Worm (Caenorhabditis elegans) whole organism, late embryonic: ENCODE results near the gene lips-11.

Source experiments
- K02D7.2 ChIP-seq: sonication (generic microtip); optimal IDR thresholded peaks from 2 replicates; lab custom pipeline; 2017; ENCODE audit warnings: mild to moderate bottlenecking, missing genetic modification characterization, missing compliant biosample characterization
- K09A11.1 ChIP-seq: sonication (generic microtip); optimal IDR thresholded peaks from 2 replicates; lab custom pipeline; 2017; ENCODE audit warnings: antibody characterized with exemption, mild to moderate bottlenecking, missing genetic modification characterization, missing compliant biosample characterization; ENCODE audit not compliant: insufficient read depth
- Y22D7AL.16 ChIP-seq: sonication (generic microtip); optimal IDR thresholded peaks from 2 replicates; lab custom pipeline; 2016; ENCODE audit warnings: missing genetic modification characterization, missing compliant biosample characterization
- ama-1 ChIP-seq: fragments of 150-350 bp; optimal IDR thresholded peaks from 2 replicates; lab custom pipeline; 2014
- ceh-14 ChIP-seq: sonication (generic microtip); optimal IDR thresholded peaks from 2 replicates; lab custom pipeline; 2016; ENCODE audit warnings: missing genotype, missing genetic modification characterization, missing compliant biosample characterization
- ceh-18 ChIP-seq: sonication (generic microtip); optimal IDR thresholded peaks from 2 replicates; lab custom pipeline; 2016; ENCODE audit warnings: missing genetic modification characterization, missing compliant biosample characterization
- ceh-2 ChIP-seq: sonication (generic microtip); optimal IDR thresholded peaks from 2 replicates; lab custom pipeline; 2016; ENCODE audit warnings: missing genotype, missing genetic modification characterization, missing compliant biosample characterization
- ceh-22 ChIP-seq: sonication (generic microtip); optimal IDR thresholded peaks from 2 replicates; lab custom pipeline; 2017; ENCODE audit warnings: missing biosample characterization, missing genetic modification characterization
- ceh-34 ChIP-seq: sonication (generic microtip); optimal IDR thresholded peaks from 2 replicates; lab custom pipeline; 2016; ENCODE audit warnings: mild to moderate bottlenecking, missing genetic modification characterization, missing compliant biosample characterization
- ceh-45 ChIP-seq: fragments of 200-800 bp; sonication (Bioruptor generic); IDR thresholded peaks from 2 replicates; pipeline ENCODE4 v1.3.6; 2022; ENCODE audit warnings: missing genetic modification reagents, missing genetic modification characterization, missing compliant biosample characterization
- ceh-6 ChIP-seq: fragments of 200-800 bp; sonication (Bioruptor generic); optimal IDR thresholded peaks from 2 replicates; lab custom pipeline; 2018; ENCODE audit warnings: mild to moderate bottlenecking, missing genetic modification characterization, missing compliant biosample characterization
- dmd-4 ChIP-seq: sonication (generic microtip); optimal IDR thresholded peaks from 2 replicates; lab custom pipeline; 2016; ENCODE audit warnings: borderline replicate concordance, missing genetic modification characterization, missing compliant biosample characterization
- ets-4 ChIP-seq: sonication (generic microtip); optimal IDR thresholded peaks from 2 replicates; lab custom pipeline; 2016; ENCODE audit warnings: missing genetic modification characterization, missing compliant biosample characterization
- eyg-1 ChIP-seq: sonication (generic microtip); optimal IDR thresholded peaks from 2 replicates; lab custom pipeline; 2016; ENCODE audit warnings: missing genotype, missing genetic modification characterization, missing compliant biosample characterization
- hlh-30 ChIP-seq: sonication (generic microtip); optimal IDR thresholded peaks from 2 replicates; lab custom pipeline; 2017; ENCODE audit warnings: antibody characterized with exemption, missing genetic modification characterization, missing compliant biosample characterization; ENCODE audit not compliant: insufficient read depth
- lin-11 ChIP-seq: fragments of 200-800 bp; sonication (Bioruptor generic); optimal IDR thresholded peaks from 2 replicates; lab custom pipeline; 2018; ENCODE audit warnings: mild to moderate bottlenecking, missing genetic modification characterization, missing compliant biosample characterization
- madf-2 ChIP-seq: sonication (generic microtip); optimal IDR thresholded peaks from 2 replicates; lab custom pipeline; 2017; ENCODE audit warnings: missing genetic modification characterization, missing compliant biosample characterization
- nfya-1 ChIP-seq: sonication (generic microtip); optimal IDR thresholded peaks from 2 replicates; lab custom pipeline; 2017; ENCODE audit warnings: missing genetic modification characterization, mild to moderate bottlenecking, missing compliant biosample characterization, antibody characterized with exemption, moderate library complexity
- nhr-232 ChIP-seq: sonication (generic microtip); optimal IDR thresholded peaks from 2 replicates; lab custom pipeline; 2016; ENCODE audit warnings: missing genetic modification characterization, missing compliant biosample characterization
- odd-2 ChIP-seq: sonication (generic microtip); optimal IDR thresholded peaks from 2 replicates; lab custom pipeline; 2017; ENCODE audit warnings: antibody characterized with exemption, mild to moderate bottlenecking, missing genetic modification characterization, missing compliant biosample characterization
- pha-4 ChIP-seq: fragments of 150-350 bp; optimal IDR thresholded peaks from 2 replicates; lab custom pipeline; 2018; ENCODE audit warnings: missing biosample characterization, missing genetic modification reagents, missing genetic modification characterization
- pros-1 ChIP-seq: fragments of 150-350 bp; optimal IDR thresholded peaks from 2 replicates; lab custom pipeline; 2014; ENCODE audit warnings: missing biosample characterization, missing genetic modification reagents, missing genetic modification characterization
- ref-2 ChIP-seq: sonication (generic microtip); optimal IDR thresholded peaks from 2 replicates; lab custom pipeline; 2016; ENCODE audit warnings: missing genetic modification characterization, missing compliant biosample characterization
- sox-2 ChIP-seq: fragments of 200-800 bp; sonication (Bioruptor generic); IDR thresholded peaks from 2 replicates; pipeline ENCODE4 v1.3.6; 2022; ENCODE audit warnings: missing genetic modification reagents, missing genetic modification characterization, missing compliant biosample characterization
- sox-4 ChIP-seq: sonication (generic microtip); optimal IDR thresholded peaks from 2 replicates; lab custom pipeline; 2017; ENCODE audit warnings: mild to moderate bottlenecking, missing genetic modification characterization, inconsistent platforms, missing compliant biosample characterization
- syd-9 ChIP-seq: sonication (generic microtip); optimal IDR thresholded peaks from 2 replicates; lab custom pipeline; 2016; ENCODE audit warnings: mild to moderate bottlenecking, missing genetic modification characterization, moderate library complexity, missing compliant biosample characterization
- tbx-2 ChIP-seq: sonication (generic microtip); optimal IDR thresholded peaks from 2 replicates; lab custom pipeline; 2016; ENCODE audit warnings: missing genetic modification characterization, missing compliant biosample characterization
- ttx-3 ChIP-seq: sonication (generic microtip); optimal IDR thresholded peaks from 2 replicates; lab custom pipeline; 2016; ENCODE audit warnings: missing genetic modification reagents, missing genetic modification characterization, missing compliant biosample characterization
- unc-3 ChIP-seq, 2 experiments: fragments of 200-800 bp in 1 of 2; sonication (Bioruptor generic) in 1 of 2; sonication (generic microtip) in 1 of 2; conservative IDR thresholded peaks in 1 of 2; optimal IDR thresholded peaks in 1 of 2; 2 replicates each; pipeline versions ENCODE4 v1.3.6 to Lab custom; 2016 to 2022; ENCODE audit warnings: missing compliant biosample characterization in 2 of 2, missing genetic modification characterization in 2 of 2, missing genetic modification reagents in 1 of 2
- unc-86 ChIP-seq: sonication (generic microtip); optimal IDR thresholded peaks from 2 replicates; lab custom pipeline; 2016; ENCODE audit warnings: missing genetic modification characterization, missing compliant biosample characterization
- ztf-16 ChIP-seq: sonication (generic microtip); optimal IDR thresholded peaks from 2 replicates; lab custom pipeline; 2017; ENCODE audit warnings: missing genetic modification characterization, missing compliant biosample characterization

The lips-11 gene

ce11 chrII:1132750-1133149, 21.9 kb upstream of the lips-11 start:
- TF ChIP-seq ref-2 (tag; lab: Kevin White, UChicago) = no peak
- TF ChIP-seq, all 69 proteins: peak for 0

ce11 chrII:1131821-1132220, 21.0 kb upstream of the lips-11 start:
- TF ChIP-seq ama-1 (lab: Kevin White, UChicago) (no peak), ceh-14 (tag; lab: Kevin White, UChicago) (no peak), sox-2 (GFP tag; lab: Robert Waterston, UW) (no peak), syd-9 (tag; lab: Kevin White, UChicago) (no peak), eyg-1 (no peak)
- TF ChIP-seq, all 69 proteins: peak for 0

DNA sequence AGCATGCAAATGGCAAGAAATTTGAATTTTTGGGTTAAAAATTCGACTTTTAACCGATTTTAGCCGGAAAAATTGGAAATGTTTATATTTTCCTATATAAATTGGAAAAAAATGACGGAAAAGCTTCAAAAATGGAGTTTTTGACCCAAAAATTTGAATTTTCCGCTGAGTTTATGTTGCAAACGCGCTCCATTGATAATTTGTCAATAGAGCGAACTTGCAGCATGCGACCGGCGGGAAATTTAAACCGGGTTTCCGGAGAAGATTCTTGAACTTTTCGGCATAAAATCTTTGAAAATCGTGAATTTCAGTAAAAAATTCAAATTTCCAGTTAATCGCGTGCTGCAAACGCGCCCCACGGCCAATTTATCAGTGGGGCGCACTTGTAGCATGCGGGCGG, 20.6 kb upstream of the lips-11 start:
- TF ChIP-seq pros-1 (no peak), syd-9 (tag; lab: Kevin White, UChicago) (no peak), sox-2 (GFP tag; lab: Robert Waterston, UW) (no peak), ceh-45 (GFP tag; lab: Robert Waterston, UW) (no peak), dmd-4 (tag; lab: Kevin White, UChicago) (no peak), hlh-30 (tag; lab: Kevin White, UChicago) (no peak), unc-3 (GFP tag; conservative IDR thresholded peaks at IDR 0.05; lab: Robert Waterston, UW) (no peak), unc-3 (tag; optimal IDR thresholded peaks at IDR 0.05; lab: Kevin White, UChicago) (no peak), ceh-18 (tag; lab: Kevin White, UChicago) (no peak), ceh-22 (tag; lab: Kevin White, UChicago) (no peak), ztf-16 (tag; lab: Kevin White, UChicago) (no peak), ttx-3 (tag; lab: Kevin White, UChicago) (no peak), sox-4 (no peak)

- TF ChIP-seq ets-4 (tag; lab: Kevin White, UChicago) (no peak), unc-3 (GFP tag; conservative IDR thresholded peaks at IDR 0.05; lab: Robert Waterston, UW) (no peak), unc-3 (tag; optimal IDR thresholded peaks at IDR 0.05; lab: Kevin White, UChicago) (no peak)
Observed at ce11 chrII:1130241-1130640, 19.4 kb upstream of the lips-11 start.

DNA sequence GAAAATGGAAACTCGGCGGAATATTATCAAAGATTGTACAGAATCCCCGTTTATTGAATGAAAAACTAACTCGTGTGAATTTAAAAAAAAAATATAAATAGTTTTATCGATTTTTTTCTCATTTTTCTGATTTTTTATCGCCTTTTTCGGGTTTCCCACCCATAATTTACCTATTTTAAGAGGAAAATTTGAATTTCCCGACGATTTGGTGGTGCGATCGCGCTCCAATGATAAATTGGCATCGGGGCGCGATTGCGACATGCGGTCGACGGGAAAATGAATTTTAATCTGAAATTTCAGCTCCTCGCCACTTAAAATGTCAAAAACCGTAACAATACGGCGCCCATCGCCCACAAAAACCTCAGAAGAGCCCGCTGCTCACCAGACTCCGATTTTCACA, 16.9 kb upstream of the lips-11 start, which contains the start of gene taf-6.1:
Gene taf-6.1 (plus strand): TSS at position 301 of the 400 bp plus-strand sequence.
- TF ChIP-seq ceh-14 (tag; lab: Kevin White, UChicago) (no peak), ttx-3 (tag; lab: Kevin White, UChicago) (no peak), Y22D7AL.16 (tag; lab: Kevin White, UChicago) (no peak), ref-2 (tag; lab: Kevin White, UChicago) (no peak), ceh-34 (tag; lab: Kevin White, UChicago) (no peak), madf-2 (no peak), odd-2 (tag; lab: Kevin White, UChicago) (no peak), nhr-232 (tag; lab: Kevin White, UChicago) (no peak), sox-2 (GFP tag; lab: Robert Waterston, UW) (no peak), hlh-30 (tag; lab: Kevin White, UChicago) (no peak), ceh-2 (tag; lab: Kevin White, UChicago) (no peak), K09A11.1 (tag; lab: Kevin White, UChicago) (no peak), tbx-2 (tag; lab: Kevin White, UChicago) (no peak), ceh-6 (no peak), pha-4 (tag; lab: Kevin White, UChicago) (no peak), unc-86 (tag; lab: Kevin White, UChicago) (no peak), nfya-1 (tag; lab: Kevin White, UChicago) (no peak), K02D7.2 (no peak), lin-11 (tag; lab: Kevin White, UChicago) (no peak)
